Fruit fly (Drosophila melanogaster): ENCODE data around the gene dlg1.

dlg1 gene

dm6 chrX:11351351-11351750, 18.1 kb upstream of the dlg1 start (continued):
- TF ChIP-seq vri (GFP tag; optimal IDR thresholded peaks at IDR 0.05) (peak; percentile 81), Blimp-1 (GFP tag; optimal IDR thresholded peaks at IDR 0.05) (peak; percentile 70), CG6163 (GFP tag; IDR thresholded peaks at IDR 0.05) (peak; percentile 98), Hr39 (GFP tag; optimal IDR thresholded peaks at IDR 0.05) (peak; percentile 96), CG6792 (GFP tag; optimal IDR thresholded peaks at IDR 0.05) (peak; percentile 95), CG8119 (GFP tag; IDR thresholded peaks at IDR 0.05) (peak; percentile 96), CG4318 (GFP tag; optimal IDR thresholded peaks at IDR 0.05) (peak; percentile 92), fd85E (GFP tag; optimal IDR thresholded peaks at IDR 0.05) (peak; percentile 86), Sox14 (GFP tag; optimal IDR thresholded peaks at IDR 0.05) (peak; percentile 94), Eip78C (GFP tag) (peak; percentile 97), cyc (GFP tag; optimal IDR thresholded peaks at IDR 0.05) (peak; percentile 96), Smox (GFP tag; optimal IDR thresholded peaks at IDR 0.05) (peak; percentile 91), CG10669 (GFP tag; optimal IDR thresholded peaks at IDR 0.05) (peak; percentile 93), CG7368 (GFP tag; optimal IDR thresholded peaks at IDR 0.05) (peak; percentile 95), achi (GFP tag; optimal IDR thresholded peaks at IDR 0.05) (peak; percentile 93), Eip93F (GFP tag; optimal IDR thresholded peaks at IDR 0.05) (no peak), Hr4 (GFP tag; optimal IDR thresholded peaks at IDR 0.05) (peak; percentile 97), CG6276 (GFP tag; optimal IDR thresholded peaks at IDR 0.05) (peak; percentile 96), CG1621 (tag; optimal IDR thresholded peaks at IDR 0.05) (peak; percentile 95), dsx (GFP tag; optimal IDR thresholded peaks at IDR 0.05; ENCODE audit: poor library complexity, severe bottlenecking) (peak; percentile 94), CG6854 (GFP tag; optimal IDR thresholded peaks at IDR 0.05) (peak; percentile 80)

dm6 chrX:11355708-11356174, 13.7 kb upstream of the dlg1 start, which contains the start of gene dsh:
TSS of gene dsh (plus strand) at chrX:11355881.
- TF ChIP-seq CG6854 (GFP tag; optimal IDR thresholded peaks at IDR 0.05) (no peak), Met (GFP tag; optimal IDR thresholded peaks at IDR 0.05) (no peak), ss (GFP tag; optimal IDR thresholded peaks at IDR 0.05) (peak; percentile 31 to 59), CG6808 (GFP tag; optimal IDR thresholded peaks at IDR 0.05) (peak; percentile 26), CG8319 (GFP tag; optimal IDR thresholded peaks at IDR 0.05) (no peak), Eip78C (GFP tag) (peak; percentile 58), svp (GFP tag) (peak; percentile 72)

dm6 chrX:11356648-11357047, 12.8 kb upstream of the dlg1 start:
- TF ChIP-seq CG8319 (GFP tag; optimal IDR thresholded peaks at IDR 0.05) (no peak), dac (GFP tag; optimal IDR thresholded peaks at IDR 0.05) (no peak), Sox15 (GFP tag; optimal IDR thresholded peaks at IDR 0.05) (no peak), Hr38 (GFP tag; optimal IDR thresholded peaks at IDR 0.05) (no peak), svp (GFP tag) (no peak)

dm6 chrX:11359081-11359481, 10.4 kb upstream of the dlg1 start, which contains the start of gene Pa1:
TSS of gene Pa1 (plus strand) at chrX:11359236.
- TF ChIP-seq CG10669 (GFP tag; optimal IDR thresholded peaks at IDR 0.05) (no peak), CG7368 (GFP tag; optimal IDR thresholded peaks at IDR 0.05) (no peak), esn (GFP tag; optimal IDR thresholded peaks at IDR 0.05) (peak; percentile 7), CG1621 (tag; optimal IDR thresholded peaks at IDR 0.05) (peak; percentile 49), cyc (GFP tag; optimal IDR thresholded peaks at IDR 0.05) (no peak), fd85E (GFP tag; optimal IDR thresholded peaks at IDR 0.05) (no peak), fd59A (GFP tag; optimal IDR thresholded peaks at IDR 0.05) (no peak), Hr4 (GFP tag; optimal IDR thresholded peaks at IDR 0.05) (no peak), Hr38 (GFP tag; optimal IDR thresholded peaks at IDR 0.05) (no peak)

DNA sequence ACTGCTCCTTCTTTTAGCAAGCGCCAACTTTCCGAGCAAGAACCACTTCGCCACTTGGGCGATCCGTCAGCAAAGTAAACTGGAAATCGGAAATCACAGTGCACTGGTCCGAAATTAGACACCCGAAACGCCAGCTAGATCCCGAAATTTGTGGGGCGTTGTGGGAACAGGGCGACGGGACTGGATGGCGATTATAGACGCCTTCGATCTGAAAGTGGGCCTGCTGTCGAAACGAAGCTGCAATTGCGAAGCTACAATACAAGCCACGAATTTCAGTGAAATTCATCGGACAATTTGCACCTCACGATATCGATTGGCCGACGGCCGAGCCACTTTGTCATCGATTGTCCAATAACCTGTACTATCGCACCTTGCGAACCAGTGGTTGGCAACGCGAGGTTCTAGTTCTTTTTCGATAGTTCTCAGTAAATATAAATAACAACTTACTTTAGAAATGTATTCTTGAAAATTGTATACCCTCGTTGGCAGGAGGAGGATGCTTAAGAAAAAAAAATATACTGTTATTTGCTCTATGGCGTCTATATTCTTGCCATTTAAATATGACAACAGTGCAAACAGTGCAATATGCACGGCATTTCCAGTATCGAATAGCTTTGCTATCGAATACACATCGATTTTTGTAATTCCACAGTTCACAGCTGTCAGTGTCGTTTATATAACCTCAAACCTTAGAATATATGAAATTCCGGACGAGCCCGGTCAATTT, 1.5 kb upstream of the dlg1 start, which contains the start of the genes hop and Tim8:
Gene hop (minus strand): TSS at position 316 of the 727 bp plus-strand sequence.
Gene Tim8 (plus strand): TSS at position 663 of the 727 bp plus-strand sequence.
- TF ChIP-seq achi (GFP tag; optimal IDR thresholded peaks at IDR 0.05) (peak; percentile 66), fkh (GFP tag; optimal IDR thresholded peaks at IDR 0.05) (peak; percentile 76), CG10669 (GFP tag; optimal IDR thresholded peaks at IDR 0.05) (no peak), Eip78C (GFP tag) (peak; percentile 8)

Data from whole organism, prepupa.